Worm (Caenorhabditis elegans): ENCODE data around the gene cpl-1.

DNA sequence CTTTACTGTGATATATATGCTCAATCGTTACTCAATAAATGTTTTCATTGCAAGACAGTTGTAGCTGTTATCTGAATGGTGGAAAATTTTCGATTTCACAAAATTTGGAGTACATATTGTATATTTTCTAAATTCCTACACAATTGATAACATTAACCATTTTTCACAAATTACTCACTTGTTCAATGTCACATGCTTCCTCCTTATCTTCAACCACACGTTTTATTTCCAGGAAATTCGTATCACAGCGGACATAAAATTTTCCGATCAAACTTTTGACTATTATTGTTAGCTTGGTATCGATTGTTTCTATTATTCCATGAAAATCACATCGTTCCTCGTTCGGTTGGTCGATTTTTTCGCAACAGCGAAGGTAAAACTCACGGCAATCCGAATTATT lies 13.3 kb upstream of the cpl-1 start:
- TF ChIP-seq ama-1 (optimal IDR thresholded peaks at IDR 0.05), result no peak
- TF ChIP-seq flt-1 (GFP tag; IDR thresholded peaks at IDR 0.05), result no peak

All from whole organism, early embryonic.